Worm (Caenorhabditis elegans) whole organism, early embryonic: ENCODE results near the gene Y102F5A.1.

Source experiments
- B0310.2 ChIP-seq: sonication (generic microtip); optimal IDR thresholded peaks from 2 replicates; lab custom pipeline; 2016; ENCODE audit warnings: mild to moderate bottlenecking, missing genetic modification characterization, missing compliant biosample characterization
- F13C5.2 ChIP-seq: sonication (generic microtip); optimal IDR thresholded peaks from 2 replicates; lab custom pipeline; 2017; ENCODE audit warnings: mild to moderate bottlenecking, missing genetic modification characterization, inconsistent platforms, missing compliant biosample characterization
- ama-1 ChIP-seq: fragments of 150-350 bp; optimal IDR thresholded peaks from 2 replicates; lab custom pipeline; 2014
- ceh-36 ChIP-seq: sonication (generic microtip); optimal IDR thresholded peaks from 2 replicates; lab custom pipeline; 2016; ENCODE audit warnings: missing genetic modification characterization, inconsistent platforms, missing compliant biosample characterization
- flt-1 ChIP-seq: fragments of 200-800 bp; sonication (Bioruptor generic); IDR thresholded peaks from 2 replicates; pipeline ENCODE4 v1.3.6; 2022; ENCODE audit warnings: missing genetic modification characterization, missing compliant biosample characterization
- hmg-4 ChIP-seq: fragments of 200-800 bp; sonication (Bioruptor generic); optimal IDR thresholded peaks from 2 replicates; lab custom pipeline; 2018; ENCODE audit warnings: mild to moderate bottlenecking, missing genetic modification characterization, missing compliant biosample characterization
- hnd-1 ChIP-seq: sonication (generic microtip); optimal IDR thresholded peaks from 2 replicates; lab custom pipeline; 2016; ENCODE audit warnings: missing genetic modification characterization, missing compliant biosample characterization
- scrt-1 ChIP-seq: fragments of 200-800 bp; sonication (Bioruptor generic); IDR thresholded peaks from 2 replicates; pipeline ENCODE4 v1.3.6; 2022; ENCODE audit warnings: missing genetic modification characterization, missing compliant biosample characterization
- tbx-11 ChIP-seq: fragments of 200-800 bp; sonication (Bioruptor generic); IDR thresholded peaks from 2 replicates; pipeline ENCODE4 v1.3.6; 2022; ENCODE audit warnings: missing genetic modification characterization, missing compliant biosample characterization
- tbx-37 ChIP-seq: fragments of 200-800 bp; sonication (Bioruptor generic); conservative IDR thresholded peaks from 2 replicates; pipeline ENCODE4 v1.3.6; 2022; ENCODE audit warnings: missing genetic modification reagents, missing genetic modification characterization, missing compliant biosample characterization

- TF ChIP-seq ama-1 (lab: Kevin White, UChicago) = no peak
- no peak for TF ChIP-seq hmg-4 (GFP tag; lab: Kevin White, UChicago)
- TF ChIP-seq hnd-1 (tag; lab: Kevin White, UChicago) = no peak
- TF ChIP-seq tbx-11 (GFP tag; lab: Robert Waterston, UW) = no peak
- TF ChIP-seq tbx-37 (GFP tag; lab: Robert Waterston, UW) = no peak
- no peak for TF ChIP-seq flt-1 (GFP tag; lab: Robert Waterston, UW)
- TF ChIP-seq ceh-36 (tag; lab: Kevin White, UChicago) = no peak
- TF ChIP-seq scrt-1 (GFP tag; lab: Robert Waterston, UW) = no peak
- no peak for TF ChIP-seq F13C5.2 (tag; lab: Kevin White, UChicago)
- no peak for TF ChIP-seq B0310.2 (tag; lab: Kevin White, UChicago)
These were observed 31.0 kb downstream of the Y102F5A.1 start for ce11 chrX:11753155-11753554.
